Fruit fly (Drosophila melanogaster) whole organism, prepupa: ENCODE data around the gene LysD.
A peak's percentile ranks its signal among the peaks of the same experiment; 100 is the strongest.

Source experiments
- Blimp-1 ChIP-seq: fragments of 200-800 bp; sonication (Bioruptor generic); optimal IDR thresholded peaks from 3 replicates; lab custom pipeline; 2017; ENCODE audit warnings: missing biosample characterization, missing genetic modification characterization, mild to moderate bottlenecking, moderate library complexity, missing genetic modification reagents
- CG10631 ChIP-seq: fragments of 200-800 bp; sonication (Bioruptor generic); optimal IDR thresholded peaks from 2 replicates; lab custom pipeline; 2016; ENCODE audit warnings: missing biosample characterization, missing genetic modification characterization
- CG10669 ChIP-seq: fragments of 200-800 bp; sonication (Bioruptor generic); optimal IDR thresholded peaks from 3 replicates; lab custom pipeline; 2018; ENCODE audit warnings: missing biosample characterization, mild to moderate bottlenecking, missing genetic modification characterization, moderate library complexity
- CG32006 ChIP-seq: fragments of 200-800 bp; sonication (Bioruptor generic); optimal IDR thresholded peaks from 3 replicates; lab custom pipeline; 2017; ENCODE audit warnings: missing biosample characterization, mild to moderate bottlenecking, missing genetic modification characterization
- CG34406 ChIP-seq: fragments of 200-800 bp; sonication (Bioruptor generic); optimal IDR thresholded peaks from 3 replicates; lab custom pipeline; 2016; ENCODE audit warnings: missing biosample characterization, missing genetic modification characterization
- CG4318 ChIP-seq: fragments of 200-800 bp; sonication (Bioruptor generic); optimal IDR thresholded peaks from 3 replicates; lab custom pipeline; 2017; ENCODE audit warnings: missing biosample characterization, mild to moderate bottlenecking, missing genetic modification characterization
- CG6163 ChIP-seq: fragments of 200-800 bp; sonication (Bioruptor generic); IDR thresholded peaks from 3 replicates; pipeline ENCODE4 v1.3.6; 2022; ENCODE audit warnings: missing biosample characterization, missing genetic modification characterization
- CG6276 ChIP-seq: fragments of 200-800 bp; sonication (Bioruptor generic); optimal IDR thresholded peaks from 2 replicates; lab custom pipeline; 2017; ENCODE audit warnings: missing biosample characterization, mild to moderate bottlenecking, missing genetic modification characterization
- CG6792 ChIP-seq: fragments of 200-800 bp; sonication (Bioruptor generic); optimal IDR thresholded peaks from 3 replicates; lab custom pipeline; 2016; ENCODE audit warnings: missing biosample characterization, missing genetic modification characterization
- CG6854 ChIP-seq: fragments of 200-800 bp; sonication (Bioruptor generic); optimal IDR thresholded peaks from 2 replicates; lab custom pipeline; 2017; ENCODE audit warnings: missing biosample characterization, mild to moderate bottlenecking, missing genetic modification characterization
- CG7368 ChIP-seq: fragments of 200-800 bp; sonication (Bioruptor generic); optimal IDR thresholded peaks from 3 replicates; lab custom pipeline; 2016; ENCODE audit warnings: missing biosample characterization, missing genetic modification characterization
- CG8119 ChIP-seq: fragments of 200-800 bp; sonication (Bioruptor generic); IDR thresholded peaks from 3 replicates; pipeline ENCODE4 v1.3.6; 2022; ENCODE audit warnings: missing biosample characterization, missing genetic modification characterization
- CG8632 ChIP-seq: fragments of 200-800 bp; sonication (Bioruptor generic); optimal IDR thresholded peaks from 3 replicates; lab custom pipeline; 2016; ENCODE audit warnings: missing biosample characterization, missing genetic modification characterization
- CG9139 ChIP-seq: fragments of 200-800 bp; sonication (Bioruptor generic); optimal IDR thresholded peaks from 3 replicates; lab custom pipeline; 2017; ENCODE audit warnings: missing biosample characterization, mild to moderate bottlenecking, missing genetic modification characterization
- Eip78C ChIP-seq: fragments of 200-800 bp; sonication (Bioruptor generic); peaks from one replicate; lab custom pipeline; 2016; ENCODE audit warnings: missing biosample characterization, missing genetic modification characterization
- Eip93F ChIP-seq: fragments of 200-800 bp; sonication (Bioruptor generic); optimal IDR thresholded peaks from 2 replicates; lab custom pipeline; 2016; ENCODE audit warnings: missing biosample characterization, mild to moderate bottlenecking, missing genetic modification characterization
- Ets96B ChIP-seq: fragments of 200-800 bp; optimal IDR thresholded peaks from 2 replicates; lab custom pipeline; 2019; ENCODE audit warnings: missing biosample characterization, mild to moderate bottlenecking, missing genetic modification characterization, moderate library complexity
- Hr4 ChIP-seq: fragments of 200-800 bp; sonication (Bioruptor generic); optimal IDR thresholded peaks from 3 replicates; lab custom pipeline; 2016; ENCODE audit warnings: missing biosample characterization, missing genetic modification characterization
- Met ChIP-seq: fragments of 200-800 bp; sonication (Bioruptor generic); optimal IDR thresholded peaks from 3 replicates; lab custom pipeline; 2016; ENCODE audit warnings: missing biosample characterization, missing genetic modification characterization
- Smox ChIP-seq: fragments of 200-800 bp; sonication (Bioruptor generic); optimal IDR thresholded peaks from 3 replicates; lab custom pipeline; 2016; ENCODE audit warnings: missing biosample characterization, missing genetic modification characterization
- Sox15 ChIP-seq: fragments of 200-800 bp; sonication (Bioruptor generic); optimal IDR thresholded peaks from 3 replicates; lab custom pipeline; 2016; ENCODE audit warnings: missing biosample characterization, missing genetic modification characterization
- acj6 ChIP-seq: fragments of 200-800 bp; sonication (Bioruptor generic); optimal IDR thresholded peaks from 3 replicates; lab custom pipeline; 2016; ENCODE audit warnings: missing biosample characterization, missing genetic modification characterization
- cyc ChIP-seq: fragments of 200-800 bp; sonication (Bioruptor generic); optimal IDR thresholded peaks from 3 replicates; lab custom pipeline; 2016; ENCODE audit warnings: missing biosample characterization, missing genetic modification characterization
- dac ChIP-seq: fragments of 200-800 bp; sonication (Bioruptor generic); optimal IDR thresholded peaks from 2 replicates; lab custom pipeline; 2017; ENCODE audit warnings: missing biosample characterization, mild to moderate bottlenecking, missing genetic modification characterization
- eg ChIP-seq: fragments of 200-800 bp; sonication (Bioruptor generic); IDR thresholded peaks from 3 replicates; pipeline ENCODE4 v1.3.6; 2022; ENCODE audit warnings: missing biosample characterization, missing genetic modification characterization
- esn ChIP-seq: fragments of 200-800 bp; sonication (Bioruptor generic); optimal IDR thresholded peaks from 2 replicates; lab custom pipeline; 2016; ENCODE audit warnings: missing biosample characterization, mild to moderate bottlenecking, missing genetic modification characterization, moderate library complexity
- fd59A ChIP-seq: fragments of 200-800 bp; sonication (Bioruptor generic); optimal IDR thresholded peaks from 2 replicates; lab custom pipeline; 2017; ENCODE audit warnings: missing biosample characterization, mild to moderate bottlenecking, missing genetic modification characterization, missing genetic modification reagents
- lz ChIP-seq: fragments of 200-800 bp; sonication (Bioruptor generic); optimal IDR thresholded peaks from 3 replicates; lab custom pipeline; 2016; ENCODE audit warnings: missing biosample characterization, missing genetic modification characterization
- salr ChIP-seq, 2 experiments: fragments of 200-800 bp; sonication (Bioruptor generic); optimal IDR thresholded peaks; 3 replicates each; lab custom pipeline; 2016 to 2018; ENCODE audit warnings: missing biosample characterization in 2 of 2, missing genetic modification characterization in 2 of 2, mild to moderate bottlenecking in 1 of 2
- spab ChIP-seq: fragments of 200-800 bp; sonication (Bioruptor generic); optimal IDR thresholded peaks from 2 replicates; lab custom pipeline; 2017; ENCODE audit warnings: missing biosample characterization, mild to moderate bottlenecking, missing genetic modification characterization, missing genetic modification reagents
- svp ChIP-seq: fragments of 200-800 bp; sonication (Bioruptor generic); peaks from one replicate; lab custom pipeline; 2016; ENCODE audit warnings: missing biosample characterization, missing genetic modification characterization
- topi ChIP-seq: fragments of 200-800 bp; sonication (Bioruptor generic); optimal IDR thresholded peaks from 3 replicates; lab custom pipeline; 2016; ENCODE audit warnings: missing biosample characterization, missing genetic modification characterization
- vri ChIP-seq: fragments of 200-800 bp; sonication (Bioruptor generic); optimal IDR thresholded peaks from 3 replicates; lab custom pipeline; 2016; ENCODE audit warnings: missing biosample characterization, mild to moderate bottlenecking, missing genetic modification characterization

The LysD gene

dm6 chr3L:1204674-1205547, 6.1 kb downstream of the LysD start, which contains the start of gene CG9119 (continued):
- TF ChIP-seq Blimp-1 (GFP tag; lab: Kevin White, UChicago) (no peak), Ets96B (peak; percentile 3), CG9139 (GFP tag; lab: Kevin White, UChicago) (peak; percentile 61), CG7368 (GFP tag; lab: Kevin White, UChicago) (no peak), Smox (GFP tag; lab: Kevin White, UChicago) (no peak), salr (GFP tag; optimal IDR thresholded peaks at IDR 0.05; lab: Kevin White, UChicago) (no peak), CG34406 (peak; percentile 21), CG10669 (peak; percentile 24), CG10631 (GFP tag; lab: Kevin White, UChicago) (peak; percentile 27)
- TF ChIP-seq, all 60 proteins: peak for 33

- no peak for TF ChIP-seq acj6
- TF ChIP-seq Met (GFP tag; lab: Kevin White, UChicago), result no peak
- peak; percentile 34; the same call in 1 of the 3 replicates for TF ChIP-seq CG6163 (GFP tag; lab: Robert Waterston, UW)
Measured at dm6 chr3L:1203855-1204431, 7.1 kb downstream of the LysD start.

dm6 chr3L:1202588-1203195, 8.3 kb downstream of the LysD start, which contains the start of gene meep:
TSS of gene meep (minus strand) at chr3L:1203036.
- peak; percentile 70 for TF ChIP-seq svp (GFP tag; lab: Kevin White, UChicago)
- TF ChIP-seq lz (GFP tag; lab: Kevin White, UChicago), result no peak
- TF ChIP-seq, all 60 proteins: peak for 1

DNA sequence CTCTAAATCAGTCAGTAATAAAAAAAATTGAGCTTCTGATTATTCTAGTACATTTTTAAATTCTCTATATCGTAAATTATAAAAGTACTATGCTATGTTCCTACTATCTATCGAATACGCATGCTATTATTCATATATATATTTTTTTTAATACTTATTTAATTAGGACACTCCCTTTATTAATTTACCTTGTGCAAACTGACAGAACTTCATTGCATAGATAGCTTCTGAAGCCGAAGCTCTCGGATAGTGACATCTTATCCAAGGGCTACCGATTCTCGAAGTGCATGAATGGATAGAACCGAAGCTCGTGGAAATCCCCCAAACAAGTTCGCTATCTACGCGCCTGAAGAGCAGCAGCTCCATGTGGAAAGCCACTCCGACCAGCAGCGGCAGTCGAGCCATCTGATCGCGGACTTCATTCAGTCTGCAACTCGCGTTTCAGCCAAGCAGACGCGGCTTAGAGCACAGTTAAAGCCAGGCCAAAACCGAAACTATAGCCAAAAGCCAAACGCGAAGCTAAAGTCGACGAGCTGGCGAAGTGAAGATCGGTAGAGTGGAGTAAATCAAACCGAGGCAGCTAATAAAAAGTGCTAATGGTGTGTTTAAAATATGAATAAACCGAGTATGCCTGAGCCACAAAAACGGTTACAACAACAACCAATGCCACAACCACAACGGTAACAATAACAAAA, 10.5 kb downstream of the LysD start, which contains the start of gene mwh:
Gene mwh (plus strand): TSS at position 430 of the 695 bp plus-strand sequence.
- TF ChIP-seq CG6163 (GFP tag; lab: Robert Waterston, UW) (peak; percentile 30; the same call in 1 of the 3 replicates), CG8632 (GFP tag; lab: Kevin White, UChicago) (no peak), vri (GFP tag; lab: Kevin White, UChicago) (no peak), CG6854 (no peak), CG6792 (no peak), Blimp-1 (GFP tag; lab: Kevin White, UChicago) (no peak), CG4318 (GFP tag; lab: Kevin White, UChicago) (peak; percentile 72), CG32006 (peak; percentile 86), Eip93F (no peak), topi (GFP tag; lab: Kevin White, UChicago) (no peak), Smox (GFP tag; lab: Kevin White, UChicago) (no peak), salr (GFP tag; optimal IDR thresholded peaks at IDR 0.05; lab: Kevin White, UChicago) (peak in 1 of 2 experiments; percentile 35), cyc (GFP tag; lab: Kevin White, UChicago) (no peak), CG8119 (GFP tag; lab: Robert Waterston, UW) (0 out of 3 replicates have a peak, but pooled peaks have one; percentile 31), spab (GFP tag; lab: Kevin White, UChicago) (no peak), CG34406 (no peak), Eip78C (GFP tag; lab: Kevin White, UChicago) (peak; percentile 36), CG10669 (no peak), eg (GFP tag; lab: Robert Waterston, UW) (0 out of 3 replicates have a peak, but pooled peaks have one; percentile 31), fd59A (GFP tag; lab: Kevin White, UChicago) (no peak), esn (GFP tag; lab: Kevin White, UChicago) (no peak), Hr4 (peak; percentile 53), CG7368 (GFP tag; lab: Kevin White, UChicago) (no peak), CG6276 (GFP tag; lab: Kevin White, UChicago) (peak; percentile 4), Sox15 (GFP tag; lab: Kevin White, UChicago) (no peak), dac (GFP tag; lab: Kevin White, UChicago) (peak; percentile 60)
- TF ChIP-seq, all 60 proteins: peak for 10
